Worm (Caenorhabditis elegans) whole organism, dauer: ENCODE measurements around the gene T23G4.127.
"Not testable (repeated sequence)": the region's sequence is repeated elsewhere in the genome, so short reads cannot be mapped to it uniquely, and the experiment has no call there.

ENCODE experiments used
- unc-62 ChIP-seq: sonication (generic microtip); optimal IDR thresholded peaks from 2 replicates; lab custom pipeline; 2017; ENCODE audit warnings: missing biosample characterization, missing genetic modification reagents, missing genetic modification characterization

Gene T23G4.127

ce11 chrIV:13665073-13665472 is 33.4 kb downstream of the T23G4.127 start:
- TF ChIP-seq unc-62 (GFP tag; lab: Kevin White, UChicago) = no peak

ce11 chrIV:13664090-13664489 is 34.4 kb downstream of the T23G4.127 start, which contains the start of gene Y45F10C.4:
Gene Y45F10C.4 (minus strand): TSS chrIV:13664190.
- no peak for TF ChIP-seq unc-62 (GFP tag; lab: Kevin White, UChicago)

DNA sequence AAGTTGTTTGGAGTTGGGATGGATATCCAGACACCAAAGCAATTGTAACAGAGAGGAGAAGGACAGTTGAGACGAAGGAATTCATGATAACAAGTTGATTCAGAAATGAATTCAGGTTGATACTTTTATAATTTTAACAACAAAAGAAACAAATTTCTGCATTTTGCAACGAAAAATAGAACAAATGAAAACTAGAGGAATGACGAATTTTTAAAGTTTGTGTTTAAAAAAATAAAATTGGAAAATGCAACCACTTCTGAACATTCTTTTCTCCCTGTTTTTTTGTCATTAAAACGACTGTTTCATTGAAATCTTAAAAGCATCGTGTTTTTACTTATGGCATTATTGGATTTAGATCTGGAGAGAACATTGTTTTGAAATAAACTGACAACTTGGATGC is 35.9 kb downstream of the T23G4.127 start, which contains the start of gene Y45F10C.2:
Gene Y45F10C.2 (minus strand): TSS at position 101 of the 400 bp plus-strand sequence.
- TF ChIP-seq unc-62 (GFP tag; lab: Kevin White, UChicago) = not testable (repeated sequence)

DNA sequence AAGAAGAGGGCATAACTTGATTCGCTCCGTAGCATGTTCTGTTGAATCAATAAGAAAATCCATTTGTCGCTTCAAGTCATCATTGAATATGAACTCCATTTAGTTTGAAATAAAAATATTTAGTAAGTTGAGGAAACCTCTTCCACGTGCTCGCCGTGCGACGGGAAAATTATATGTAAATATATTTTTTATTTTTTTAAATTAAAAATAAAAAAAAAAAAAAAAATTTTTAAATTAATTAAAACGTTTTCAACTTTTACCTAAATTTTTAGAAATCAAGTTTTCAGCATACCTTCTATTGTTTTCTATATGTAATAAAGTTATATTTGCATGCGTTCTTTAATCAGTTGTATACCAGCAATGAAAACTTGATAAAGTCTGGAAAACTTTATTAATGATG is 39.1 kb downstream of the T23G4.127 start, which contains the start of gene Y45F10C.1:
Gene Y45F10C.1 (minus strand): TSS at position 101 of the 400 bp plus-strand sequence.
- not testable (repeated sequence) for TF ChIP-seq unc-62 (GFP tag; lab: Kevin White, UChicago)

DNA sequence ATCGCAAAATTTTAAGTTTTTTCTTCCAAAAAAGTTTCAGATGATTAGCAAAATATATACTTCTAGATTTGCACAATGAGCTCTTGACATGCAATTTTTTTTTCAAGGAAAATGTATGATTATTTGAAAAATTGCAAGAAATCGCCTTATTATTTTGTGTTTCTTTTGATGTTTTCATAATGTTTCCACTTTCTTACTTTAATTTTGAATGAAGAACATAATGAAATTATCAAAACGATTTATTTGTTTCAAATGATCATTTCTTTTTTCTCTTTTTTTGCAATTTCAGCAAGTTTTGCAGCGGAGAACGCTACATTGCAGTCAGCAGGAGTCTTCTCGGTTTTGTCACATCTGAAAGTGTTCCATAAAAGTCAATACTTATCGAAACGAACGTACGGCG is 46.5 kb downstream of the T23G4.127 start, which contains the start of gene Y45F10C.6:
Gene Y45F10C.6 (plus strand): TSS at position 301 of the 400 bp plus-strand sequence.
- not testable (repeated sequence) for TF ChIP-seq unc-62 (GFP tag; lab: Kevin White, UChicago)

ce11 chrIV:13651411-13651810 is 47.1 kb downstream of the T23G4.127 start, which contains the start of gene C08F11.12:
Gene C08F11.12 (minus strand): TSS chrIV:13651511.
- not testable (repeated sequence) for TF ChIP-seq unc-62 (GFP tag; lab: Kevin White, UChicago)

- TF ChIP-seq unc-62 (GFP tag; lab: Kevin White, UChicago) = no peak
These were observed 48.3 kb downstream of the T23G4.127 start, which contains the start of gene C08F11.17 for ce11 chrIV:13650238-13650637. Gene C08F11.17 (minus strand): TSS chrIV:13650338.

- no peak for TF ChIP-seq unc-62 (GFP tag; lab: Kevin White, UChicago)
These were observed 49.4 kb downstream of the T23G4.127 start, which contains the start of gene C08F11.10 for ce11 chrIV:13649126-13649525. Gene C08F11.10 (minus strand): TSS chrIV:13649226.

DNA sequence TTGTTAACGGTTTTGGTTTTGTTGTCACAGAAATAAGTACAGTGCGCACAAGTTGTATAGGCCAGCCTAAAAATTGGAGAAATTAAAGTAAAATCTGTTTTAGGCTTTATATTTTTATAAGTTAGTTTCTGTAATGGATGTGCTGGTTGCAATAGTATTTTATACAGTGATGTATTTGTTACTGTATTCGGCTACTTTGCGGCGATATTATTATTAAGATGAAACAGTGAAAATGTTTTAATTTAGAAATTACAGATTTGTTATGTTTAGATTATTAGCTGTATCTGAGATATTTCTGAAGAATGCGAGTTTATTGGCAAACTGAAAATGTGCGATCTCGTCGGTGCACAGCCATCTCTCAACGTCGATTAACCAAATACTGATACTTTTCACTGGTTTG is 50.9 kb downstream of the T23G4.127 start, which contains the start of gene ule-4:
Gene ule-4 (minus strand): TSS at position 101 of the 400 bp plus-strand sequence.
- TF ChIP-seq unc-62 (GFP tag; lab: Kevin White, UChicago) = no peak

DNA sequence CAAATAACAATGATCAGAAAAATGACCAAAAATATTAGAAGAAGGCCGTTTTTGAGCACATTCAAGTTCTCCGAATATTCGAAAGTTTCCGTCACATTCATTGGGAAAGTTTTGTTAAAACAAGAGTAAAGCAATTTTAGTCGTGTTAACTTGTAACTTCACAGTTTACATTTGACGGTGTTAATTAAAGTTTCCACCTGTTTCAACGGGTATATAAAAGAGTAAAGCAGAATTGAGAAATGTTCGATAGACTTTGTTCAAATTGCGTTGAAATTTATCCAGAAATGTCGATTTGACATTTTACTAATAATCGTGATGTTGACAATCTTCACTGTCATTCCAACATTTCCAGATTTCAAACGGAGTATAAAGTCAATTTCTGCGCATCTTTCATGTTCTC is 52.7 kb downstream of the T23G4.127 start, which contains the start of gene srz-29:
Gene srz-29 (minus strand): TSS at position 101 of the 400 bp plus-strand sequence.
- TF ChIP-seq unc-62 (GFP tag; lab: Kevin White, UChicago) = no peak
